Fruit fly (Drosophila melanogaster) whole organism: Measurements from ENCODE around the gene Cln3.

Experiments used
- CG8478 ChIP-seq: fragments of >200 bp; optimal IDR thresholded peaks from 2 replicates; lab custom pipeline; 2018; ENCODE audit warnings: inconsistent platforms
- Dll ChIP-seq: fragments of >200 bp; optimal IDR thresholded peaks from 2 replicates; lab custom pipeline; 2017
- pan ChIP-seq: fragments of >200 bp; optimal IDR thresholded peaks from 2 replicates; lab custom pipeline; 2017
- psq ChIP-seq: fragments of >200 bp; optimal IDR thresholded peaks from 2 replicates; lab custom pipeline; 2017
- usp ChIP-seq: fragments of >200 bp; optimal IDR thresholded peaks from 2 replicates; lab custom pipeline; 2017; ENCODE audit warnings: missing biosample characterization, missing genetic modification characterization, mixed read lengths

DNA sequence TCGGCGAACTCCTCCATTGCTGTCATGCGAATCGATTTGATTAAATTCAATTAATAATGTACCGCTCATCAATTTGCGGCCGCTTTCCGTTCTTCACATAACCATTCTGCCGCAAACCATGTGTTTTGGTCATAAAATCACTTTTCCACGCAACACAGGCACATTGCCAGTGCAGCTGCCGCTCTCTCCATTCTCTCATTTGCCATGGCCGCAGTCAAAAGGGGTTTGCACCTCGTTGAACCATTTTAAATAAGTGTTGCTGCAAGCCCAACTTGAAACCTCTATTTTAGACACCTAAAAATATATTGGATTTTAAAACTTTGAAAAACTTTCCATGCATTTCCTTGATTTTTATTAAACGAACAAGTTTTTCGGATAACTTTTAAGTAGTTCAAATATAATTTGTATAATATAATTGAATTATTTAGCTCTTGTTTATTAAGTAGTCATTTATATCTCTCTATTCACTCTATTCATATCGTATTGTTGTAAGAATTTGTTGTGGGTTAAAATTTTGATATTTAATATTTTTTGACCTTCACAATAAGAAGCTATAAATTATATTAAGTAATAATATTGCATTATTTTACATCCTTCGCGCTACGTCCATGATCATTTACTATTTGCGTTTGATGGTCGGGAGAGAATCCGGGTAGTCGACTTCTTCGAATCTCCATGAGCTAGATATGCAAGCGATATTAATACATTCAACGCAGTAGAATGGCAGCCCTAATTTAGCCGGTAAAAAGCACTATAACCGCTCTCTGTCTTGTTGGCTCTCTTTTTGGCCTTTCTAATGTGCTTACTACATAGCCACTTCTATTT is 42.9 kb upstream of the Cln3 start, which contains the start of gene CG5535:
- TF ChIP-seq CG8478 (lab: Kevin White, UChicago) (no peak), usp (GFP tag; lab: Kevin White, UChicago) (no peak), psq (lab: Kevin White, UChicago) (no peak), pan (lab: Kevin White, UChicago) (no peak), Dll (lab: Kevin White, UChicago) (no peak)
